Worm (Caenorhabditis elegans) whole organism, young adult: ENCODE measurements around the gene oac-55.

Source experiments
- F10E7.11 ChIP-seq: sonication (generic microtip); optimal IDR thresholded peaks from 2 replicates; lab custom pipeline; 2017; ENCODE audit warnings: mild to moderate bottlenecking, missing genetic modification characterization, moderate library complexity, missing compliant biosample characterization
- F23B12.7 ChIP-seq: sonication (generic microtip); optimal IDR thresholded peaks from 2 replicates; lab custom pipeline; 2017; ENCODE audit warnings: missing genetic modification characterization, mild to moderate bottlenecking, missing compliant biosample characterization, antibody characterized with exemption, moderate library complexity; ENCODE audit not compliant: insufficient read depth
- F37B4.10 ChIP-seq: fragments of 200-800 bp; sonication (Bioruptor generic); IDR thresholded peaks from 2 replicates; pipeline ENCODE4 v1.3.6; 2022; ENCODE audit warnings: missing genetic modification characterization, missing compliant biosample characterization
- F39B2.1 ChIP-seq: fragments of 200-800 bp; sonication (Bioruptor generic); IDR thresholded peaks from 2 replicates; pipeline ENCODE4 v1.3.6; 2022; ENCODE audit warnings: missing genetic modification reagents, missing genetic modification characterization, missing compliant biosample characterization
- F49E8.2 ChIP-seq: sonication (generic microtip); optimal IDR thresholded peaks from 3 replicates; lab custom pipeline; 2017; ENCODE audit warnings: missing genetic modification characterization, mild to moderate bottlenecking, missing compliant biosample characterization, antibody characterized with exemption, moderate library complexity; ENCODE audit not compliant: insufficient read depth
- F57C9.4 ChIP-seq: sonication (generic microtip); optimal IDR thresholded peaks from 2 replicates; lab custom pipeline; 2017; ENCODE audit warnings: mild to moderate bottlenecking, missing genetic modification characterization, missing compliant biosample characterization
- K11D2.4 ChIP-seq: fragments of 200-800 bp; sonication (Bioruptor generic); IDR thresholded peaks from 2 replicates; pipeline ENCODE4 v1.3.6; 2022; ENCODE audit warnings: missing genetic modification reagents, missing genetic modification characterization, missing compliant biosample characterization
- Y53G8AR.9 ChIP-seq: fragments of 200-800 bp; sonication (Bioruptor generic); conservative IDR thresholded peaks from 2 replicates; pipeline ENCODE4 v1.3.6; 2022; ENCODE audit warnings: missing genetic modification reagents, missing genetic modification characterization, missing compliant biosample characterization
- Y67H2A.10 ChIP-seq: fragments of 200-800 bp; sonication (Bioruptor generic); conservative IDR thresholded peaks from 2 replicates; pipeline ENCODE4 v1.3.6; 2022; ENCODE audit warnings: missing genetic modification reagents, missing genetic modification characterization, missing compliant biosample characterization
- ZK185.1 ChIP-seq: sonication (generic microtip); optimal IDR thresholded peaks from 2 replicates; lab custom pipeline; 2016; ENCODE audit warnings: mild to moderate bottlenecking, missing genetic modification characterization, missing compliant biosample characterization; ENCODE audit not compliant: poor library complexity, severe bottlenecking
- aptf-2 ChIP-seq: fragments of 200-800 bp; sonication (Bioruptor generic); conservative IDR thresholded peaks from 2 replicates; pipeline ENCODE4 v1.3.6; 2022; ENCODE audit warnings: missing genetic modification reagents, missing genetic modification characterization, missing compliant biosample characterization
- athp-1 ChIP-seq: sonication (generic microtip); optimal IDR thresholded peaks from 2 replicates; lab custom pipeline; 2017; ENCODE audit warnings: mild to moderate bottlenecking, missing genetic modification characterization, missing compliant biosample characterization
- ceh-27 ChIP-seq: fragments of 200-800 bp; sonication (Bioruptor generic); optimal IDR thresholded peaks from 2 replicates; lab custom pipeline; 2018; ENCODE audit warnings: mild to moderate bottlenecking, missing genetic modification characterization, moderate library complexity, missing compliant biosample characterization
- ceh-79 ChIP-seq: sonication (generic microtip); optimal IDR thresholded peaks from 2 replicates; lab custom pipeline; 2017; ENCODE audit warnings: mild to moderate bottlenecking, missing genetic modification characterization, missing compliant biosample characterization
- ceh-91 ChIP-seq: fragments of 200-800 bp; sonication (Bioruptor generic); IDR thresholded peaks from 2 replicates; pipeline ENCODE4 v1.3.6; 2022; ENCODE audit warnings: missing genetic modification reagents, missing genetic modification characterization, missing compliant biosample characterization
- chd-7 ChIP-seq: sonication (generic microtip); optimal IDR thresholded peaks from 2 replicates; lab custom pipeline; 2016; ENCODE audit warnings: mild to moderate bottlenecking, missing genetic modification characterization, moderate library complexity, missing compliant biosample characterization
- dox-1 ChIP-seq: fragments of 200-800 bp; sonication (Bioruptor generic); IDR thresholded peaks from 2 replicates; pipeline ENCODE4 v1.3.6; 2022; ENCODE audit warnings: missing genetic modification reagents, missing genetic modification characterization, missing compliant biosample characterization
- gei-17 ChIP-seq: fragments of 200-800 bp; sonication (Bioruptor generic); optimal IDR thresholded peaks from 2 replicates; lab custom pipeline; 2018; ENCODE audit warnings: mild to moderate bottlenecking, missing genetic modification characterization, missing compliant biosample characterization
- hmg-1.2 ChIP-seq: fragments of 200-800 bp; sonication (Bioruptor generic); IDR thresholded peaks from 2 replicates; pipeline ENCODE4 v1.3.6; 2022; ENCODE audit warnings: missing genetic modification reagents, missing genetic modification characterization, missing compliant biosample characterization
- hrde-1 ChIP-seq: sonication (generic microtip); optimal IDR thresholded peaks from 2 replicates; lab custom pipeline; 2016; ENCODE audit warnings: missing genetic modification characterization, mild to moderate bottlenecking, missing compliant biosample characterization, moderate library complexity, missing genotype, missing genetic modification reagents, borderline replicate concordance
- let-526 ChIP-seq: fragments of 200-800 bp; sonication (Bioruptor generic); IDR thresholded peaks from 2 replicates; pipeline ENCODE4 v1.3.6; 2022; ENCODE audit warnings: missing genetic modification reagents, missing genetic modification characterization, missing compliant biosample characterization
- lin-35 ChIP-seq, 3 experiments: fragments of 150-350 bp in 2 of 3; sonication (generic microtip) in 1 of 3; optimal IDR thresholded peaks; 2 replicates each; lab custom pipeline; 2014 to 2018; ENCODE audit warnings: missing biosample characterization in 3 of 3, missing genetic modification characterization in 3 of 3, missing genetic modification reagents in 3 of 3
- lin-54 ChIP-seq: fragments of 200-800 bp; sonication (Bioruptor generic); optimal IDR thresholded peaks from 2 replicates; lab custom pipeline; 2018; ENCODE audit warnings: mild to moderate bottlenecking, missing genetic modification characterization, missing compliant biosample characterization
- lir-1 ChIP-seq: fragments of 200-800 bp; sonication (Bioruptor generic); conservative IDR thresholded peaks from 2 replicates; pipeline ENCODE4 v1.3.6; 2022; ENCODE audit warnings: missing genetic modification reagents, missing genetic modification characterization, missing compliant biosample characterization
- lsy-27 ChIP-seq: sonication (generic microtip); optimal IDR thresholded peaks from 2 replicates; lab custom pipeline; 2017; ENCODE audit warnings: missing genetic modification characterization, mild to moderate bottlenecking, missing compliant biosample characterization, antibody characterized with exemption, missing genotype, borderline replicate concordance; ENCODE audit not compliant: insufficient read depth
- madf-10 ChIP-seq: sonication (generic microtip); optimal IDR thresholded peaks from 2 replicates; lab custom pipeline; 2016; ENCODE audit warnings: mild to moderate bottlenecking, missing genetic modification characterization, missing compliant biosample characterization
- madf-6 ChIP-seq: fragments of 200-800 bp; sonication (Bioruptor generic); IDR thresholded peaks from 2 replicates; pipeline ENCODE4 v1.3.6; 2022; ENCODE audit warnings: missing genetic modification reagents, missing genetic modification characterization, missing compliant biosample characterization
- mcd-1 ChIP-seq: fragments of 200-800 bp; sonication (Bioruptor generic); IDR thresholded peaks from 2 replicates; pipeline ENCODE4 v1.3.6; 2022; ENCODE audit warnings: missing genetic modification reagents, missing genetic modification characterization, missing compliant biosample characterization
- mel-28 ChIP-seq: sonication (generic microtip); optimal IDR thresholded peaks from 2 replicates; lab custom pipeline; 2016; ENCODE audit warnings: borderline replicate concordance, mild to moderate bottlenecking, missing genetic modification characterization, missing compliant biosample characterization
- nfya-1 ChIP-seq: sonication (generic microtip); optimal IDR thresholded peaks from 2 replicates; lab custom pipeline; 2017; ENCODE audit warnings: antibody characterized with exemption, missing compliant biosample characterization, missing genetic modification characterization, borderline replicate concordance; ENCODE audit not compliant: insufficient read depth
- nfyb-1 ChIP-seq: fragments of 200-800 bp; sonication (Bioruptor generic); IDR thresholded peaks from 2 replicates; pipeline ENCODE4 v1.3.6; 2022; ENCODE audit warnings: missing genetic modification reagents, missing genetic modification characterization, missing compliant biosample characterization
- nhr-27 ChIP-seq: fragments of 200-800 bp; sonication (Bioruptor generic); optimal IDR thresholded peaks from 2 replicates; lab custom pipeline; 2018; ENCODE audit warnings: mild to moderate bottlenecking, missing genetic modification characterization, moderate library complexity, missing compliant biosample characterization
- snpc-1.1 ChIP-seq: sonication (generic microtip); optimal IDR thresholded peaks from 2 replicates; lab custom pipeline; 2017; ENCODE audit warnings: missing genetic modification characterization, mild to moderate bottlenecking, missing compliant biosample characterization, antibody characterized with exemption, moderate library complexity, missing genotype, missing genetic modification reagents; ENCODE audit not compliant: insufficient read depth
- snpc-1.3 ChIP-seq: sonication (generic microtip); optimal IDR thresholded peaks from 2 replicates; lab custom pipeline; 2017; ENCODE audit warnings: missing genetic modification characterization, mild to moderate bottlenecking, missing compliant biosample characterization, antibody characterized with exemption, moderate library complexity, missing genotype, missing genetic modification reagents; ENCODE audit not compliant: insufficient read depth
- tbp1 ChIP-seq: fragments of 200-800 bp; sonication (Bioruptor generic); optimal IDR thresholded peaks from 2 replicates; lab custom pipeline; 2018; ENCODE audit warnings: mild to moderate bottlenecking, missing genetic modification characterization, missing compliant biosample characterization
- unc-62 ChIP-seq: fragments of 150-350 bp; optimal IDR thresholded peaks from 2 replicates; lab custom pipeline; 2014; ENCODE audit warnings: missing biosample characterization, missing genetic modification reagents, missing genetic modification characterization
- zfh-2 ChIP-seq: fragments of 200-800 bp; sonication (Bioruptor generic); conservative IDR thresholded peaks from 2 replicates; pipeline ENCODE4 v1.3.6; 2022; ENCODE audit warnings: missing genetic modification reagents, missing genetic modification characterization, missing compliant biosample characterization

The oac-55 gene

ce11 chrV:3717751-3718150 is 43.2 kb upstream of the oac-55 start:
- TF ChIP-seq ZK185.1 (tag; lab: Kevin White, UChicago) (no peak), mcd-1 (GFP tag; lab: Robert Waterston, UW) (no peak), aptf-2 (GFP tag; lab: Robert Waterston, UW) (no peak), snpc-1.1 (no peak), tbp1 (GFP tag; lab: Kevin White, UChicago) (no peak), nfyb-1 (0 out of 2 replicates have a peak, but pooled peaks have one; percentile 25), Y67H2A.10 (GFP tag; lab: Robert Waterston, UW) (no peak), F10E7.11 (tag; lab: Kevin White, UChicago) (no peak), ceh-79 (tag; lab: Kevin White, UChicago) (no peak), athp-1 (tag; lab: Kevin White, UChicago) (no peak), lin-35 (GFP tag; optimal IDR thresholded peaks at IDR 0.05; lab: Kevin White, UChicago) (peak in 1 of 3 experiments; percentile 17), lsy-27 (tag; lab: Kevin White, UChicago) (no peak), zfh-2 (GFP tag; lab: Robert Waterston, UW) (0 out of 2 replicates have a peak, but pooled peaks have one; percentile 39), F57C9.4 (tag; lab: Kevin White, UChicago) (no peak), unc-62 (GFP tag; lab: Kevin White, UChicago) (no peak), madf-6 (no peak), F49E8.2 (tag; lab: Kevin White, UChicago) (no peak), let-526 (GFP tag; lab: Robert Waterston, UW) (no peak), nfya-1 (no peak), ceh-27 (GFP tag; lab: Kevin White, UChicago) (peak; percentile 61), ceh-91 (GFP tag; lab: Robert Waterston, UW) (no peak), K11D2.4 (no peak), mel-28 (tag; lab: Kevin White, UChicago) (no peak), hmg-1.2 (no peak), dox-1 (GFP tag; lab: Robert Waterston, UW) (no peak), madf-10 (no peak), chd-7 (tag; lab: Kevin White, UChicago) (no peak), gei-17 (no peak), F39B2.1 (GFP tag; lab: Robert Waterston, UW) (no peak)
- TF ChIP-seq, all 124 proteins: peak for 4

- TF ChIP-seq hrde-1 (tag; lab: Kevin White, UChicago) (no peak), mel-28 (tag; lab: Kevin White, UChicago) (no peak), snpc-1.3 (tag; lab: Kevin White, UChicago) (no peak), nhr-27 (tag; lab: Kevin White, UChicago) (no peak), Y53G8AR.9 (GFP tag; lab: Robert Waterston, UW) (no peak), F57C9.4 (tag; lab: Kevin White, UChicago) (no peak), athp-1 (tag; lab: Kevin White, UChicago) (no peak), F37B4.10 (GFP tag; lab: Robert Waterston, UW) (no peak), F23B12.7 (tag; lab: Kevin White, UChicago) (no peak), ZK185.1 (tag; lab: Kevin White, UChicago) (no peak), lin-54 (GFP tag; lab: Kevin White, UChicago) (no peak), lir-1 (no peak)
Measured at ce11 chrV:3718507-3718906, 42.4 kb upstream of the oac-55 start.
